Worm (Caenorhabditis elegans) whole organism, L4/young adult: ENCODE data around the gene fut-1.

Source experiments
- W03F9.2 ChIP-seq: fragments of 150-350 bp; optimal IDR thresholded peaks from 2 replicates; lab custom pipeline; 2014; ENCODE audit warnings: missing biosample characterization, missing genetic modification characterization
- him-1 ChIP-seq: sonication (generic microtip); optimal IDR thresholded peaks from 2 replicates; lab custom pipeline; 2016; ENCODE audit warnings: missing genotype, missing genetic modification reagents, missing genetic modification characterization, missing compliant biosample characterization

DNA sequence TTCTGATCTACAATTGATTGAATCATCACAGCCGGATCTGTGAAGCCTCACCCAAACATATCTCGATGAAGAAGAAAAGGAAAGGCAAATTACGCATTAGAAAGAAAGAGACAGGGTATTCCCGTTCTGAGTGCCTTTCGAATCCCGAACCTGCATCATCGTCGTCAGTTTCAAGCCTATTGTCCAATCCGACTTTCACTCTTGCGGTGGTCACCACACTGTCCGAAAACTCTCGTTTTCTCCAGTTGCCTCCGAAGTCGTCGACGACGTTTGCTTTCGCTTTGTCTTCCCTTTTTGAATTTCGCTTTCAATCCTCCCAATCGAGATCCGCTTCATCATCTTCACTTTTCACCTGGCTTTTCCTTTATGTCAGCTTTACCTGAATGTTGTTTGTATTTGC, 10.3 kb downstream of the fut-1 start:
- TF ChIP-seq W03F9.2 (no peak), him-1 (tag; lab: Kevin White, UChicago) (no peak)
